Worm (Caenorhabditis elegans) whole organism, L4 larva: ENCODE results near the gene ZC8.6.
A peak's percentile ranks its signal among the peaks of the same experiment; 100 is the strongest.

ENCODE experiments used
- F10B5.3 ChIP-seq: sonication (generic microtip); optimal IDR thresholded peaks from 2 replicates; lab custom pipeline; 2016; ENCODE audit warnings: mild to moderate bottlenecking, missing genetic modification characterization, missing compliant biosample characterization
- F26F4.8 ChIP-seq: fragments of 200-800 bp; sonication (Bioruptor generic); conservative IDR thresholded peaks from 2 replicates; pipeline ENCODE4 v1.3.6; 2022; ENCODE audit warnings: missing genetic modification characterization, missing compliant biosample characterization
- F44E2.7 ChIP-seq: fragments of 200-800 bp; sonication (Bioruptor generic); IDR thresholded peaks from 2 replicates; pipeline ENCODE4 v2.1.2; 2022; ENCODE audit warnings: missing genetic modification characterization, missing compliant biosample characterization
- T20F7.1 ChIP-seq: fragments of 200-800 bp; sonication (Bioruptor generic); optimal IDR thresholded peaks from 2 replicates; lab custom pipeline; 2018; ENCODE audit warnings: mild to moderate bottlenecking, missing genetic modification characterization, missing compliant biosample characterization
- Y48G9A.11 ChIP-seq: fragments of 200-800 bp; sonication (Bioruptor generic); IDR thresholded peaks from 2 replicates; pipeline ENCODE4 v1.3.6; 2022; ENCODE audit warnings: missing genetic modification reagents, missing genetic modification characterization, missing compliant biosample characterization
- Y75B8A.6 ChIP-seq: fragments of 200-800 bp; sonication (Bioruptor generic); IDR thresholded peaks from 2 replicates; pipeline ENCODE4 v1.3.6; 2022; ENCODE audit warnings: missing genetic modification reagents, missing genetic modification characterization, missing compliant biosample characterization
- aha-1 ChIP-seq: fragments of 150-350 bp; peaks from one replicate; lab custom pipeline; 2014; ENCODE audit warnings: missing biosample characterization, missing genetic modification characterization
- arid-1 ChIP-seq: fragments of 200-800 bp; sonication (Bioruptor generic); conservative IDR thresholded peaks from 2 replicates; pipeline ENCODE4 v1.3.6; 2022; ENCODE audit warnings: missing genetic modification reagents, missing genetic modification characterization, missing compliant biosample characterization
- ceh-32 ChIP-seq: sonication (generic microtip); optimal IDR thresholded peaks from 2 replicates; lab custom pipeline; 2016; ENCODE audit warnings: mild to moderate bottlenecking, missing genetic modification characterization, missing compliant biosample characterization; ENCODE audit not compliant: poor library complexity
- ceh-62 ChIP-seq: sonication (generic microtip); optimal IDR thresholded peaks from 2 replicates; lab custom pipeline; 2017; ENCODE audit warnings: missing biosample characterization, missing genetic modification characterization
- ceh-82 ChIP-seq: sonication (generic microtip); optimal IDR thresholded peaks from 2 replicates; lab custom pipeline; 2017; ENCODE audit warnings: missing biosample characterization, missing genetic modification characterization
- ces-1 ChIP-seq: fragments of 150-350 bp; sonication (generic microtip); optimal IDR thresholded peaks from 4 replicates; lab custom pipeline; 2014; ENCODE audit warnings: missing biosample characterization, missing genetic modification reagents, missing genetic modification characterization
- cey-2 ChIP-seq: sonication (generic microtip); optimal IDR thresholded peaks from 3 replicates; lab custom pipeline; 2017; ENCODE audit warnings: missing genetic modification characterization, mild to moderate bottlenecking, missing compliant biosample characterization, antibody characterized with exemption, borderline replicate concordance; ENCODE audit not compliant: insufficient read depth
- daf-16 ChIP-seq, 3 experiments: sonication (generic microtip); optimal IDR thresholded peaks; 2 replicates each; lab custom pipeline; 2016 to 2017; ENCODE audit warnings: missing genetic modification characterization in 3 of 3, missing genetic modification reagents in 3 of 3, mild to moderate bottlenecking in 2 of 3, missing compliant biosample characterization in 2 of 3, missing biosample characterization in 1 of 3, moderate library complexity in 1 of 3
- dmd-6 ChIP-seq: fragments of 200-800 bp; sonication (Bioruptor generic); IDR thresholded peaks from 2 replicates; pipeline ENCODE4 v1.3.6; 2022; ENCODE audit warnings: missing genetic modification reagents, missing genetic modification characterization, missing compliant biosample characterization
- dmd-9 ChIP-seq: fragments of 200-800 bp; sonication (Bioruptor generic); IDR thresholded peaks from 2 replicates; pipeline ENCODE4 v1.3.6; 2022; ENCODE audit warnings: missing genetic modification reagents, missing genetic modification characterization, missing compliant biosample characterization
- dve-1 ChIP-seq: sonication (generic microtip); optimal IDR thresholded peaks from 2 replicates; lab custom pipeline; 2017; ENCODE audit warnings: antibody characterized with exemption, mild to moderate bottlenecking, missing genetic modification characterization, missing compliant biosample characterization; ENCODE audit not compliant: insufficient read depth
- fos-1 ChIP-seq: fragments of 150-350 bp; optimal IDR thresholded peaks from 2 replicates; lab custom pipeline; 2014; ENCODE audit warnings: missing biosample characterization, missing genetic modification characterization
- gei-8 ChIP-seq: fragments of 200-800 bp; sonication (Bioruptor generic); optimal IDR thresholded peaks from 2 replicates; lab custom pipeline; 2018; ENCODE audit warnings: mild to moderate bottlenecking, missing genetic modification characterization, missing compliant biosample characterization
- hif-1 ChIP-seq, 2 experiments: sonication (generic microtip); optimal IDR thresholded peaks; 2 replicates each; lab custom pipeline; 2016 to 2017; ENCODE audit warnings: missing compliant biosample characterization in 2 of 2, missing genetic modification characterization in 2 of 2, missing genetic modification reagents in 2 of 2, missing genotype in 2 of 2, mild to moderate bottlenecking in 1 of 2
- jun-1 ChIP-seq: fragments of 150-350 bp; optimal IDR thresholded peaks from 2 replicates; lab custom pipeline; 2014; ENCODE audit warnings: missing biosample characterization, missing genetic modification reagents, missing genetic modification characterization
- lin-13 ChIP-seq: fragments of 150-350 bp; optimal IDR thresholded peaks from 2 replicates; lab custom pipeline; 2014; ENCODE audit warnings: missing biosample characterization, missing genetic modification reagents, missing genetic modification characterization
- madf-9 ChIP-seq: fragments of 200-800 bp; sonication (Bioruptor generic); conservative IDR thresholded peaks from 2 replicates; pipeline ENCODE4 v1.3.6; 2022; ENCODE audit warnings: missing genetic modification reagents, missing genetic modification characterization, missing compliant biosample characterization
- mdt-29 ChIP-seq: fragments of 200-800 bp; sonication (Bioruptor generic); IDR thresholded peaks from 2 replicates; pipeline ENCODE4 v1.3.6; 2022; ENCODE audit warnings: missing genetic modification reagents, missing genetic modification characterization, missing compliant biosample characterization
- mxl-2 ChIP-seq: fragments of 200-800 bp; sonication (Bioruptor generic); conservative IDR thresholded peaks from 2 replicates; pipeline ENCODE4 v1.3.6; 2022; ENCODE audit warnings: missing genetic modification reagents, missing genetic modification characterization, missing compliant biosample characterization
- mxl-3 ChIP-seq: fragments of 200-800 bp; sonication (Bioruptor generic); optimal IDR thresholded peaks from 2 replicates; lab custom pipeline; 2018; ENCODE audit warnings: mild to moderate bottlenecking, missing genetic modification characterization, missing compliant biosample characterization
- nhr-102 ChIP-seq: sonication (generic microtip); optimal IDR thresholded peaks from 2 replicates; lab custom pipeline; 2016; ENCODE audit warnings: mild to moderate bottlenecking, missing genetic modification characterization, moderate library complexity, missing compliant biosample characterization
- nhr-111 ChIP-seq: fragments of 200-800 bp; sonication (Bioruptor generic); optimal IDR thresholded peaks from 2 replicates; lab custom pipeline; 2018; ENCODE audit warnings: mild to moderate bottlenecking, missing genetic modification characterization, missing compliant biosample characterization
- nhr-25 ChIP-seq: sonication (generic microtip); optimal IDR thresholded peaks from 2 replicates; lab custom pipeline; 2017; ENCODE audit warnings: missing genetic modification characterization, mild to moderate bottlenecking, missing compliant biosample characterization, antibody characterized with exemption, moderate library complexity, borderline replicate concordance; ENCODE audit not compliant: insufficient read depth
- nhr-48 ChIP-seq: sonication (generic microtip); optimal IDR thresholded peaks from 2 replicates; lab custom pipeline; 2016; ENCODE audit warnings: mild to moderate bottlenecking, missing genetic modification characterization, missing compliant biosample characterization
- nhr-6 ChIP-seq: fragments of 150-350 bp; optimal IDR thresholded peaks from 2 replicates; lab custom pipeline; 2014; ENCODE audit warnings: missing biosample characterization, missing genetic modification characterization
- php-3 ChIP-seq: fragments of 200-800 bp; sonication (Bioruptor generic); IDR thresholded peaks from 2 replicates; pipeline ENCODE4 v1.3.6; 2022; ENCODE audit warnings: missing genetic modification reagents, missing genetic modification characterization, missing compliant biosample characterization
- pqm-1 ChIP-seq: sonication (generic microtip); optimal IDR thresholded peaks from 2 replicates; lab custom pipeline; 2017; ENCODE audit warnings: missing biosample characterization, missing genetic modification characterization
- sdz-12 ChIP-seq: fragments of 200-800 bp; sonication (Bioruptor generic); optimal IDR thresholded peaks from 2 replicates; lab custom pipeline; 2018; ENCODE audit warnings: mild to moderate bottlenecking, missing genetic modification characterization, missing compliant biosample characterization
- snpc-4 ChIP-seq: fragments of 150-350 bp; optimal IDR thresholded peaks from 2 replicates; lab custom pipeline; 2014; ENCODE audit warnings: missing biosample characterization, missing genetic modification characterization
- spr-1 ChIP-seq: sonication (generic microtip); optimal IDR thresholded peaks from 2 replicates; lab custom pipeline; 2016; ENCODE audit warnings: mild to moderate bottlenecking, missing genetic modification characterization, missing compliant biosample characterization
- spr-3 ChIP-seq: fragments of 200-800 bp; sonication (Bioruptor generic); optimal IDR thresholded peaks from 2 replicates; lab custom pipeline; 2018; ENCODE audit warnings: mild to moderate bottlenecking, missing genetic modification characterization, missing compliant biosample characterization
- unc-62 ChIP-seq, 3 experiments: fragments of 150-350 bp in 1 of 3; sonication (generic microtip); optimal IDR thresholded peaks in 2 of 3; peaks in 1 of 3; 1 replicate in 1 of 3; 2 replicates in 2 of 3; lab custom pipeline; 2014 to 2017; ENCODE audit warnings: missing biosample characterization in 3 of 3, missing genetic modification characterization in 3 of 3, missing genetic modification reagents in 3 of 3, missing genotype in 1 of 3
- vab-7 ChIP-seq: fragments of 200-800 bp; sonication (Bioruptor generic); IDR thresholded peaks from 2 replicates; pipeline ENCODE4 v1.3.6; 2022; ENCODE audit warnings: missing genetic modification reagents, missing genetic modification characterization, missing compliant biosample characterization
- ztf-7 ChIP-seq: fragments of 150-350 bp; optimal IDR thresholded peaks from 2 replicates; lab custom pipeline; 2014; ENCODE audit warnings: missing biosample characterization, missing genetic modification characterization

ZC8.6 gene

DNA sequence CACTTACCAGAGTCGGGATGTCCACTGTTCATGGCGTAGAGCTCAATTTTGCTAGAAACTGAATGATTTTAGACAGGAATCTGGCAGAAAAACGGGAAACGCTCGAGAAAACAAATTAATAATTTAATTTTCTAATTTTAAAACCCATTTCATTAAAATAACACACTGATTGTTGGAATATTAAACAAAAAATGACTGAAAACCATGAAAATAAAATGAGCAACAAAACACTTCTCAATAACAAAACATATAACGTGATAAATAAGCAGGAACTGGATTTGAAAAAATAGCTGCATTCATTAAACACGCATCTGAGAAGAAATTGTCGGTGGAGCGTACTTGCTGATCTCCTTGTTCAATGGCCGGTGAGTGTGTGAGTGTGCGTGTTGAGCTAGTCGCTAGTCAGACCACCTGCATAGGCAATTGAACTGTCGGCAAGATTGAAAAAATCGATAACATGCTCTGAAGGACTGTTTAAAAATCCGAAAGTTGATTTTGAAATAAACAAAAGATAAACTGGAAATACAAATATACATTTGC is at the start of gene ZC8.6 (continued):
- TF ChIP-seq hif-1 (tag; optimal IDR thresholded peaks at IDR 0.05; lab: Kevin White, UChicago) = peak in 1 of 2 experiments; percentile 27
- no peak for TF ChIP-seq ces-1 (GFP tag; lab: Kevin White, UChicago)

DNA sequence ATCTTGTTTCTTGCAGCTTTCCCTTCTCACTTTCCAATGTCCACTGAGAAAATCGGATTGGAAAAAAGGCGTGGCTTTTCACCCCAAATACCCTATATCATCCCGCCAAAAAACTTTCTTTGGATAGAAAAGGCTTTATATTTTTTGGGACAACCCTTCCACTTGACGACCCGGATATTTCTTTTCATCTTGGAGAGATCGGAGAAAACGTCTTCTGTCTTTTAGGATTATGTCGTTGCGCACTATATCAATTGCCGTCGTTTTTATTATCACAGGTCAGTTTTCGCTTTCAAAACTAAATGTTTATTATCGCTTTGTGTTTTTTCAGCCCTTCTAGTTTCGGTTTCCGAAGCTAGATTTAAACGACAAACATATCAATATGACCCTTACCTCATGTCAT is 46.5 kb upstream of the ZC8.6 start, which contains the start of gene Y64H9A.2:
Gene Y64H9A.2 (plus strand): TSS at position 90 of the 400 bp plus-strand sequence.
- no peak for TF ChIP-seq F10B5.3 (tag; lab: Kevin White, UChicago)
- TF ChIP-seq unc-62 (GFP tag; optimal IDR thresholded peaks at IDR 0.05 in 1 of 2; lab: Kevin White, UChicago) = peak in 1 of 2 experiments; percentile 30
- TF ChIP-seq unc-62 (tag; optimal IDR thresholded peaks at IDR 0.05; lab: Kevin White, UChicago) = no peak

DNA sequence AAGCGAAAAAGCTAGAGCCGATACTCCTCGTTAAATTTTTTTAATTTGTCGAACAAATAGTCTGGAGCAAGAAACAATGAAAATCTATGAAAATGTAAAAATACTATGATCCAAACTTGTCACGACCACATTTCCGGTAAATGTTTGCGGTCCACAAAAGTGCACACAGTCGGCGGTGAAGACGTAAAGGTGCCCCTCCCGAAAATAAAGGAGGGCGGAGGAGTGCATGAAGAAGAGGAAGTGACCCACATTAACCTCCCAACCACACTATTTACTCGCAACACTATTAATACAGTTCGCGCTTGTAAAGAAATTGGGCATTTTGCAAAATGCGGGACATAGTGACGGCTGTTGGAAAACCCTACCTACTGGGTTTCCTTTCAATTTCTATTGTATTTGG is 42.6 kb upstream of the ZC8.6 start:
- TF ChIP-seq ztf-7 (tag; lab: Kevin White, UChicago) = no peak
- no peak for TF ChIP-seq dve-1
- TF ChIP-seq ceh-82 = no peak
- no peak for TF ChIP-seq jun-1 (tag; lab: Kevin White, UChicago)
- no peak for TF ChIP-seq fos-1 (tag; lab: Kevin White, UChicago)
- no peak for TF ChIP-seq T20F7.1 (GFP tag; lab: Kevin White, UChicago)
- TF ChIP-seq dmd-6 (GFP tag; lab: Robert Waterston, UW) = no peak
- peak in 1 of 2 experiments; percentile 92 for TF ChIP-seq unc-62 (GFP tag; optimal IDR thresholded peaks at IDR 0.05 in 1 of 2; lab: Kevin White, UChicago)
- no peak for TF ChIP-seq unc-62 (tag; optimal IDR thresholded peaks at IDR 0.05; lab: Kevin White, UChicago)
- TF ChIP-seq Y75B8A.6 = no peak
- TF ChIP-seq, all 104 proteins: peak for 1

DNA sequence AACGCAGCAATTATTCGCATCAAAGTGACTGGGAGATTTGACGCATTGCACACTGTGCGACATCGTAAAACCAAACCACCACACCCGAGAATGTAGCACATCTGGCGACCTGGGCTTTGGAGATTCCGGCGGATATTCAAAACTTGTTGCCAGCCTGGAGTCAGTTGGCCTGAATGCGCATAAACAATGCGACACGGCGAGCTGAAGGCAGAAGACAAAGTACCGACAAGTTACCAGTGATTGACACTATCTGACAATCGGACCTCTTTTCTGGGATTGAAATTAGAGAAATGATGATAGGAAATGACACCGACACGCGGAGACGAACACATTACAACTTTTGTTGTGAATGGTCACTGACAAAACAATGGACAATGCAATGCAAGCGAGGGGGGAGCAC is 41.4 kb upstream of the ZC8.6 start:
- TF ChIP-seq madf-9 = no peak
- TF ChIP-seq Y48G9A.11 = no peak
- TF ChIP-seq snpc-4 (tag; lab: Kevin White, UChicago) = no peak
- no peak for TF ChIP-seq nhr-111
- no peak for TF ChIP-seq ceh-62 (tag; lab: Kevin White, UChicago)
- no peak for TF ChIP-seq mxl-2 (GFP tag; lab: Robert Waterston, UW)
- TF ChIP-seq php-3 (GFP tag; lab: Robert Waterston, UW) = no peak
- no peak for TF ChIP-seq sdz-12 (GFP tag; lab: Kevin White, UChicago)

DNA sequence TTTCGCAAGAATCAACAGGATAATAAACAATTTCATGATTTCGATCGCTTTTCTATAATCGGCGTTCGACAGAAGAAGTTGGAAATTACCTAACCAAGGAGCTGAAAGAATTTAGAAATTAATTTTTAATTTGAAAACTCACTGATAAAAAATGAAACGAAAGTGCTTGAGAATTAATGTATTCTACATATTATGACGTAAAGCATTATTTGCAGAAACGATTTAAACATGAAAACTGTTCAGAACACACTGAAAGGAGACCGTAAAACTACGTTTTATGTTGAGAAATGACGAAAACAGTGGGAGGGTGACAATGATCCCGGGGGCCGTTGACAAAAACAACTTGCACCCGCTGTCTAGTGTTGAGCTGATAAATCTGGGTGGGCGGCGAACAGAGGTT is 40.3 kb upstream of the ZC8.6 start, which contains the start of gene ZC449.5:
Gene ZC449.5 (minus strand): TSS at position 101 of the 400 bp plus-strand sequence.
- TF ChIP-seq mxl-3 (no peak), vab-7 (GFP tag; lab: Robert Waterston, UW) (no peak), spr-1 (no peak), pqm-1 (tag; lab: Kevin White, UChicago) (peak; percentile 39), nhr-48 (tag; lab: Kevin White, UChicago) (no peak), lin-13 (no peak)

DNA sequence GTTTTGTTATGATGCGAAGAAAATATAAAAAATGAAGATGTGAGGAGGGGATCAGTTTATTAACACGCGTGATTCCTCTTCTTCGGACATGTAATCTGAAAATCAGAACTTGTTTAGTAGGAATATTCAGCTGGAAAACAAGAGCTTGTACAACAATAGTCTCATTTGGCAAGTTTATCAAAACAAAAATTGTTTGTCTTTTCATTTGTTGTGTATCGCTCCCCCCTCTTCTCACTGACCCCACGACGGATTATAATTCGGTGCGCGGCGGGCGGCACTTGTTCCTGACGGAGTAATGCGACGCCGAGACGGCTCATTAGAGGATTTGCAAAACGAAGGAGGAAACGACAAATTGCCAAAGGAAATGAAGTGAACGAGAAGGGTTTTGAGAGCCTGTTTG is 36.5 kb upstream of the ZC8.6 start, which contains the start of gene ZC449.4:
Gene ZC449.4 (minus strand): TSS at position 101 of the 400 bp plus-strand sequence.
- TF ChIP-seq F44E2.7 (GFP tag; lab: Robert Waterston, UW) = no peak
- no peak for TF ChIP-seq ceh-32
- no peak for TF ChIP-seq T20F7.1 (GFP tag; lab: Kevin White, UChicago)
- no peak for TF ChIP-seq spr-3 (GFP tag; lab: Kevin White, UChicago)
- TF ChIP-seq nhr-25 (tag; lab: Kevin White, UChicago) = no peak
- TF ChIP-seq cey-2 (tag; lab: Kevin White, UChicago) = no peak
- no peak for TF ChIP-seq daf-16 (GFP tag; optimal IDR thresholded peaks at IDR 0.05; lab: Kevin White, UChicago)
- no peak for TF ChIP-seq daf-16 (tag; optimal IDR thresholded peaks at IDR 0.05; lab: Kevin White, UChicago)
- peak; percentile 43 for TF ChIP-seq aha-1 (tag; lab: Kevin White, UChicago)
- no peak for TF ChIP-seq F26F4.8 (GFP tag; lab: Robert Waterston, UW)
- TF ChIP-seq arid-1 = no peak
- no peak for TF ChIP-seq nhr-6 (tag; lab: Kevin White, UChicago)
- no peak for TF ChIP-seq mdt-29
- TF ChIP-seq dmd-9 (GFP tag; lab: Robert Waterston, UW) = no peak
- TF ChIP-seq php-3 (GFP tag; lab: Robert Waterston, UW) = no peak
- TF ChIP-seq unc-62 (GFP tag; optimal IDR thresholded peaks at IDR 0.05 in 1 of 2; lab: Kevin White, UChicago) = peak in 1 of 2 experiments; percentile 26
- no peak for TF ChIP-seq unc-62 (tag; optimal IDR thresholded peaks at IDR 0.05; lab: Kevin White, UChicago)
- no peak for TF ChIP-seq nhr-102 (tag; lab: Kevin White, UChicago)
- TF ChIP-seq gei-8 (GFP tag; lab: Kevin White, UChicago) = no peak
